Fruit fly (Drosophila melanogaster) whole organism, wandering third instar larva: ENCODE measurements around the gene CG12947.

Experiments
- Hr78 ChIP-seq: fragments of >200 bp; optimal IDR thresholded peaks from 2 replicates; lab custom pipeline; 2017; ENCODE audit warnings: missing biosample characterization, missing genetic modification characterization
- Vsx2 ChIP-seq: fragments of 200-300, 225-300 bp; sonication (Bioruptor generic); optimal IDR thresholded peaks from 2 replicates; lab custom pipeline; 2018; ENCODE audit warnings: missing biosample characterization, missing genetic modification characterization; ENCODE audit not compliant: partially characterized antibody
- br ChIP-seq: fragments of 200-800 bp; sonication (Bioruptor generic); optimal IDR thresholded peaks from 2 replicates; lab custom pipeline; 2016; ENCODE audit warnings: missing biosample characterization, missing genetic modification characterization
- foxo ChIP-seq, 2 experiments: fragments of 200-800 bp; sonication (Bioruptor generic); optimal IDR thresholded peaks; 2 replicates in 1 of 2; 3 replicates in 1 of 2; lab custom pipeline; 2016 to 2017; ENCODE audit warnings: missing biosample characterization in 2 of 2, missing genetic modification characterization in 2 of 2
- tai ChIP-seq: sonication (Bioruptor generic); optimal IDR thresholded peaks from 2 replicates; lab custom pipeline; 2016; ENCODE audit warnings: missing biosample characterization, missing genetic modification characterization

DNA sequence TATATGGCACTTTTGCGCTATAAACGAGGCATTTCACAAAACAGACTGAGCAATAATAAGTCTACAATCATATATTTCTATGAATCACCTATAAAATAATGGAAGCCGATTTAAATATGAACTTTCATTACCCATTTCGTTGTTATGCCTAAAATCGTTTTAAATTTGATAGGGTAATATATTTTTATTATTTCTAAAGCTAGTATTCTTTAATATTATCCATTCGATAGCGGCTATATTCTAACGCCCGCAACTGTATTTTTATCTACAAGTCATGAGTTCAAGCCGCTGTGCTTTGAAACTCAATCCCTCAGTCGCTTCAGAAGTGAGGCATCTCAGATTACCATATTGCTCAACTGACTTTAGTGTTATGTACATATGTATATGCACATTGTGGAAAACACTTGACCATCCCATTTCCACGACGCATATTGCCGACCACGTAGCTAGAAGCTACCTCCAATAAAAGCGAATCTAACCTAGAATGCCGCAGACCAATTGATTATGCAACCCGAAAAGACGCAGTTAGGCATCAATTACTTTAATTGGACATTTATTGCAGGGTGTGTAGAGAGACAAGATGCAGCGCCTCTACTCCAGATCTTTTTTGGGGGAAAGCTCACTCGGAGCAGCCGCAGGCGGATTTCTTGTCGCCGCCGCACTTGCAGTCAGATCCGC is 3.5 kb downstream of the CG12947 start:
- TF ChIP-seq foxo (GFP tag; optimal IDR thresholded peaks at IDR 0.05; lab: Kevin White, UChicago) = no peak
- TF ChIP-seq tai (GFP tag; lab: Kevin White, UChicago) = no peak
- no peak for TF ChIP-seq br (GFP tag; lab: Kevin White, UChicago)
- no peak for TF ChIP-seq Vsx2 (GFP tag; lab: Kevin White, UChicago)
- TF ChIP-seq Hr78 (GFP tag; lab: Kevin White, UChicago) = no peak
